Worm (Caenorhabditis elegans) whole organism, late embryonic: ENCODE measurements around the gene F38C2.4.

Experiments used
- ama-1 ChIP-seq: fragments of 150-350 bp; optimal IDR thresholded peaks from 2 replicates; lab custom pipeline; 2014
- ceh-22 ChIP-seq: sonication (generic microtip); optimal IDR thresholded peaks from 2 replicates; lab custom pipeline; 2017; ENCODE audit warnings: missing biosample characterization, missing genetic modification characterization
- madf-2 ChIP-seq: sonication (generic microtip); optimal IDR thresholded peaks from 2 replicates; lab custom pipeline; 2017; ENCODE audit warnings: missing genetic modification characterization, missing compliant biosample characterization
- pha-2 ChIP-seq: sonication (generic microtip); optimal IDR thresholded peaks from 2 replicates; lab custom pipeline; 2017; ENCODE audit warnings: mild to moderate bottlenecking, missing genetic modification characterization, missing compliant biosample characterization

DNA sequence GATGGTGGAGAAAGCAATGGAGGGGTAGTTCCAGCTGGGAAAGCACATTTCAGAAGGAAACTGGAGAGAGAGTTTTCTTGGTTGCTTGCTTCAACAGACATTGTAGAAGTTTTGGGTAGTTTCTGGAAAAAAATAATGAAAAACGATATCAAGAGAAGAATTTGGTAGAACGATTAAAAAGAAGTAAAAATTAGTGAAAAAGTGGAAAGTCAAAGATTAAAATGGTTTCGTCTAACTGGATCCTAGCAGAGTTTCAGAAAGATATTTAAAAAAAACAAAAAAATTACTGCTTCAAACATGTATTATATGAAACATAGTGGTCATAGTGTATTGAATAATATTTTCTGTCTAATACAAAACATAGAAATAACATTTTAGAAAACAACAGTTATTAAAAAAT is 6.2 kb downstream of the F38C2.4 start, which contains the start of gene F38C2.7:
- no peak for TF ChIP-seq ama-1 (lab: Kevin White, UChicago)
- TF ChIP-seq madf-2 (tag; lab: Kevin White, UChicago): no peak
- no peak for TF ChIP-seq ceh-22 (tag; lab: Kevin White, UChicago)
- no peak for TF ChIP-seq pha-2 (tag; lab: Kevin White, UChicago)
